Fruit fly (Drosophila melanogaster): ENCODE measurements around the gene Poc1.

dm6 chr3L:13437036-13437435, 47.2 kb upstream of the Poc1 start, which contains the start of gene CG10154:
- TF ChIP-seq Dfd (GFP tag; optimal IDR thresholded peaks at IDR 0.05) (no peak), psq (GFP tag; optimal IDR thresholded peaks at IDR 0.05) (no peak), sv (GFP tag; optimal IDR thresholded peaks at IDR 0.05) (no peak), dl (GFP tag; optimal IDR thresholded peaks at IDR 0.05; ENCODE audit: insufficient read depth in 1 of 2, partially characterized antibody in 2 of 2) (no peak), GATAd (GFP tag; optimal IDR thresholded peaks at IDR 0.05) (no peak), usp (GFP tag; optimal IDR thresholded peaks at IDR 0.05) (no peak), br (GFP tag; optimal IDR thresholded peaks at IDR 0.05) (no peak), Myc (optimal IDR thresholded peaks at IDR 0.05) (no peak), Hr78 (GFP tag; optimal IDR thresholded peaks at IDR 0.05) (no peak), CG9705 (GFP tag; optimal IDR thresholded peaks at IDR 0.05) (no peak), foxo (GFP tag; optimal IDR thresholded peaks at IDR 0.05) (no peak), N (GFP tag; optimal IDR thresholded peaks at IDR 0.05) (no peak), Rel (GFP tag; optimal IDR thresholded peaks at IDR 0.05) (no peak), Rel (tag; optimal IDR thresholded peaks at IDR 0.05) (no peak), h (GFP tag; optimal IDR thresholded peaks at IDR 0.05) (no peak)

Measured in whole organism, wandering third instar larva.